Worm (Caenorhabditis elegans): ENCODE measurements around the gene catp-3.

Gene catp-3

DNA sequence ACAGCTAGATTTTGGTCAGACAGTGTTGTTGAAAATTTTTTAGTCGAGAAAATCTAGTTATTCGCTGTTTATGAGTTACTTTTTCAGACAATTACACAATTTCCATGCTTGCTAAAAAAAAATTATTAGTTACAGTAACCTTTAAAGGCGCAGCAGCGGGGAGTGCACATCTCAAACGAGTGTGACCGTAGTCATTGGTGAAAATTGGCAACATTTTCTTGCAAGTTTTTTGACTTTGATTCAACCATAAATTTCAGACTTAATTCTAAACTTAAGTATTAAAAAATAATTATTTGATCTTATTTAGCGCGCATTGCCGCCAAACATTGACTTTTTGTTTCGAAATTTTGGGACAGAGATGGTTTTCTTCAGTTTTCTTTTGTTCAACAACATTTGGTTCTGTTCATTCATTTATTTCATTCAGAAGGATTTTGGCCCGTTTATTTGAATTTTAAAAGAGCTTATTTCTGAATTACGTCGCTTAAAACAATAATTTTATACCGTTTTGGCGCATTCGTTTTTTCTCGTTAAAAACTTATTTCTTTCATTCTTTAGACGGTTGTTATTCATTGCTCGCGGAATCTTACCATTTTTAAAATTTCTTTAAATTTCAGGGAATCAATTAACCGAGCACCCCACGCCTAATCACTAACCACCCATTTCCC lies 46.9 kb upstream of the catp-3 start, which contains the start of gene oma-2:
Gene oma-2 (plus strand): TSS at position 615 of the 665 bp plus-strand sequence.
- no peak for TF ChIP-seq skn-1 (tag; optimal IDR thresholded peaks at IDR 0.05)
- TF ChIP-seq ceh-16 (tag; optimal IDR thresholded peaks at IDR 0.05), result no peak
- no peak for TF ChIP-seq dmd-4 (tag; optimal IDR thresholded peaks at IDR 0.05)
- TF ChIP-seq ZK546.5 (tag; optimal IDR thresholded peaks at IDR 0.05), result no peak
- no peak for TF ChIP-seq lin-11 (tag; optimal IDR thresholded peaks at IDR 0.05)
- TF ChIP-seq ztf-11 (tag; optimal IDR thresholded peaks at IDR 0.05), result no peak
- TF ChIP-seq ztf-1 (GFP tag; conservative IDR thresholded peaks at IDR 0.05), result no peak
- no peak for TF ChIP-seq nhr-10 (tag; optimal IDR thresholded peaks at IDR 0.05)
- TF ChIP-seq nhr-77 (tag; optimal IDR thresholded peaks at IDR 0.05), result no peak
- no peak for TF ChIP-seq crh-2 (tag; optimal IDR thresholded peaks at IDR 0.05)
- no peak for TF ChIP-seq ama-1 (optimal IDR thresholded peaks at IDR 0.05)
- no peak for TF ChIP-seq gmeb-1 (tag; optimal IDR thresholded peaks at IDR 0.05)
- no peak for TF ChIP-seq nhr-23 (tag; optimal IDR thresholded peaks at IDR 0.05)
- no peak for TF ChIP-seq nhr-21 (tag; optimal IDR thresholded peaks at IDR 0.05)
- no peak for TF ChIP-seq F13H6.1 (tag; optimal IDR thresholded peaks at IDR 0.05)
- no peak for TF ChIP-seq mbf-1 (tag; optimal IDR thresholded peaks at IDR 0.05)
- no peak for TF ChIP-seq unc-39 (tag; optimal IDR thresholded peaks at IDR 0.05)
- TF ChIP-seq sem-4 (tag; optimal IDR thresholded peaks at IDR 0.05), result no peak

DNA sequence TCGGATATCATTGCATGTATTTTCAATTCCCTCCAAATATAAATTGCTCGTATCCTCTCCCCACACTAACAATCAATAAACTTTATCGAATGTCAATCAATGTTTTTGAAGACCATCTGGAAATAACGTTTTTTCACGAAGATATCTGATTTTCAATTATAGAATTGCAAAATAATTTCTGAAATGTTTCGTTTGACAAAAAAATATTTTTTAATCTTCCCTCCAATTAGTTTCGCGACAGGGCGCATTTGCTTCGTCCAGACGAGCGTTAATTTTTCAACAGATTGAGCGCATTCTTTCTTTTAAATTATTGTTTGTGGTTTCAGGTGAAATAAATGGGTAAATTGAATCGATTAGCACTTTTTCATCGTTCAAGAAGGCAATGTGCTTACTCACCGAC lies 44.7 kb upstream of the catp-3 start, which contains the start of gene vars-1:
Gene vars-1 (plus strand): TSS at position 291 of the 400 bp plus-strand sequence.
- TF ChIP-seq nhr-21 (tag; optimal IDR thresholded peaks at IDR 0.05), result peak; percentile 48
- no peak for TF ChIP-seq mab-5 (tag; optimal IDR thresholded peaks at IDR 0.05)
- no peak for TF ChIP-seq snpc-4 (tag; optimal IDR thresholded peaks at IDR 0.05)
- TF ChIP-seq lin-39 (tag; optimal IDR thresholded peaks at IDR 0.05), result no peak
- no peak for TF ChIP-seq sem-4 (tag; optimal IDR thresholded peaks at IDR 0.05)
- no peak for TF ChIP-seq R02D3.7 (tag; optimal IDR thresholded peaks at IDR 0.05)
- peak; percentile 50 for TF ChIP-seq crh-2 (tag; optimal IDR thresholded peaks at IDR 0.05)
- no peak for TF ChIP-seq zag-1 (tag; optimal IDR thresholded peaks at IDR 0.05)
- TF ChIP-seq nhr-129 (tag; optimal IDR thresholded peaks at IDR 0.05), result peak; percentile 13
- TF ChIP-seq alr-1 (tag; optimal IDR thresholded peaks at IDR 0.05), result no peak
- TF ChIP-seq nhr-23 (tag; optimal IDR thresholded peaks at IDR 0.05), result no peak
- TF ChIP-seq peb-1 (tag; optimal IDR thresholded peaks at IDR 0.05), result no peak
- TF ChIP-seq ZK546.5 (tag; optimal IDR thresholded peaks at IDR 0.05), result no peak
- TF ChIP-seq fos-1 (tag; optimal IDR thresholded peaks at IDR 0.05), result no peak
- TF ChIP-seq elt-1 (tag; optimal IDR thresholded peaks at IDR 0.05), result no peak
- no peak for TF ChIP-seq mbf-1 (tag; optimal IDR thresholded peaks at IDR 0.05)
- peak; percentile 42 for TF ChIP-seq sma-9 (GFP tag; optimal IDR thresholded peaks at IDR 0.05)
- TF ChIP-seq sma-9 (tag; optimal IDR thresholded peaks at IDR 0.05), result no peak
- TF ChIP-seq nhr-6 (tag; optimal IDR thresholded peaks at IDR 0.05), result no peak
- TF ChIP-seq nhr-237 (tag; optimal IDR thresholded peaks at IDR 0.05), result no peak
- TF ChIP-seq mdl-1 (tag; optimal IDR thresholded peaks at IDR 0.05), result no peak
- TF ChIP-seq F13H6.1 (tag; optimal IDR thresholded peaks at IDR 0.05), result no peak
- peak; percentile 97 for TF ChIP-seq gmeb-1 (tag; optimal IDR thresholded peaks at IDR 0.05)
- TF ChIP-seq aly-2 (tag; optimal IDR thresholded peaks at IDR 0.05), result no peak
- TF ChIP-seq nhr-77 (tag; optimal IDR thresholded peaks at IDR 0.05), result no peak
- TF ChIP-seq lin-11 (tag; optimal IDR thresholded peaks at IDR 0.05), result no peak
- TF ChIP-seq C34F6.9 (tag; optimal IDR thresholded peaks at IDR 0.05), result peak; percentile 66
- TF ChIP-seq nhr-10 (tag; optimal IDR thresholded peaks at IDR 0.05), result no peak
- peak; percentile 4 for TF ChIP-seq egl-27 (tag; optimal IDR thresholded peaks at IDR 0.05)
- TF ChIP-seq ama-1 (optimal IDR thresholded peaks at IDR 0.05), result no peak
- no peak for TF ChIP-seq ztf-11 (tag; optimal IDR thresholded peaks at IDR 0.05)
- TF ChIP-seq elt-3 (tag; optimal IDR thresholded peaks at IDR 0.05), result no peak
- no peak for TF ChIP-seq ztf-1 (GFP tag; conservative IDR thresholded peaks at IDR 0.05)
- TF ChIP-seq ztf-4 (tag; optimal IDR thresholded peaks at IDR 0.05), result no peak
- TF ChIP-seq sma-3 (GFP tag; optimal IDR thresholded peaks at IDR 0.05), result peak; percentile 43
- no peak for TF ChIP-seq ceh-82 (tag; optimal IDR thresholded peaks at IDR 0.05)
- no peak for TF ChIP-seq unc-62 (GFP tag; optimal IDR thresholded peaks at IDR 0.05)
- peak; percentile 64 for TF ChIP-seq unc-55 (GFP tag; optimal IDR thresholded peaks at IDR 0.05)
- TF ChIP-seq Y55F3AM.14 (GFP tag; optimal IDR thresholded peaks at IDR 0.05), result no peak
- no peak for TF ChIP-seq nhr-11 (tag; optimal IDR thresholded peaks at IDR 0.05)
- no peak for TF ChIP-seq ceh-16 (tag; optimal IDR thresholded peaks at IDR 0.05)
- no peak for TF ChIP-seq skn-1 (tag; optimal IDR thresholded peaks at IDR 0.05)
- TF ChIP-seq blmp-1 (tag; optimal IDR thresholded peaks at IDR 0.05; ENCODE audit: insufficient read depth), result no peak
- no peak for TF ChIP-seq unc-39 (tag; optimal IDR thresholded peaks at IDR 0.05)
- TF ChIP-seq nhr-25 (tag; optimal IDR thresholded peaks at IDR 0.05), result peak; percentile 29
- TF ChIP-seq lin-13 (GFP tag; optimal IDR thresholded peaks at IDR 0.05), result peak; percentile 35
- no peak for TF ChIP-seq dmd-4 (tag; optimal IDR thresholded peaks at IDR 0.05)
- TF ChIP-seq nhr-12 (tag; optimal IDR thresholded peaks at IDR 0.05), result no peak
- TF ChIP-seq lsy-2 (tag; optimal IDR thresholded peaks at IDR 0.05), result peak in 1 of 2 experiments; percentile 76

All from whole organism, L2 larva.